Fruit fly (Drosophila melanogaster): Measurements from ENCODE around the gene sw.
"Not testable (repeated sequence)": the region's sequence is repeated elsewhere in the genome, so short reads cannot be mapped to it uniquely, and the experiment has no call there.

The sw gene

DNA sequence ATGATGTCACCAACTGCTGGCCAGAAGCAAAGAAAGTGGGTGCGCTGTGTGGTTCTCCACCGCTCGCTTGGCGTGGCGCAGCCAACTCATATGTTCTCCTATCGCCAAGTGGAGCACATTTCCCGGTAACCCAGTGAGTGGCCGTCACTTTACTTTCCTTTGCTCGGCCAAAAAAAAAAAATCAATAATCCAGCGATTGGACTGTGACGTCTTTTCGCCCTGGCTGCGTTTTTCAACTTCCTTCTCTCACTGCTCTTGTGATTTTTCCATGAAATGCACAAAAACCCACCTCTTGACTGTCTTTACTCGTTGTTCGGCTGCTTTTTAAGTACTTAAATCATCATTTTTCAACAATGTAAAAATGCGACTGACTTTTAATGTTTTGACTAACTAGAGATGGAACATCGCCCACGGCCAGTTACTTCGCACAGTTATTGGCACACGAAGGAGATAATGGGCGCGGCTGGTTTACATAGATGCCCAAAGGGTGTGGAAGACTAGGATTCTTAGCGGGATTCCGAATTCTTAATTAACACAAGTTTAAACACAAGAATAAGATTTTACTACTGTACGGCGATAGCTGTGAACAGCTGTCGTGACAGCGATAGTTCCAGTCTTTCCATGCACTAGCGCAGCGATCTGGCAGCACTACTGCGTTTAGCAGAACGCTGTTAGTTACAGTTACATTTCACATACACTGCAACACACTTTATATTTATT is at the start of gene sw:
TSS of gene sw (minus strand) at position 589 of the 720 bp plus-strand sequence.
- TF ChIP-seq Clk (GFP tag; optimal IDR thresholded peaks at IDR 0.05) (no peak), pad (GFP tag; optimal IDR thresholded peaks at IDR 0.05) (peak; percentile 33), CG11617 (GFP tag; optimal IDR thresholded peaks at IDR 0.05) (peak; percentile 54), toe (GFP tag; optimal IDR thresholded peaks at IDR 0.05) (peak; percentile 53), kay (GFP tag; ENCODE audit: borderline replicate concordance) (no peak), ovo (GFP tag; optimal IDR thresholded peaks at IDR 0.05) (peak; percentile 52), CG1620 (GFP tag; optimal IDR thresholded peaks at IDR 0.05) (peak; percentile 54), Mnt (GFP tag; optimal IDR thresholded peaks at IDR 0.05) (no peak), cnc (optimal IDR thresholded peaks at IDR 0.05) (no peak), cic (GFP tag; optimal IDR thresholded peaks at IDR 0.05) (no peak), bab1 (GFP tag; optimal IDR thresholded peaks at IDR 0.05) (peak; percentile 69), CG14711 (tag; optimal IDR thresholded peaks at IDR 0.05) (peak; percentile 13), CG7101 (tag; optimal IDR thresholded peaks at IDR 0.05) (peak; percentile 57), CG12768 (GFP tag; optimal IDR thresholded peaks at IDR 0.05) (peak; percentile 18), CG33017 (tag; optimal IDR thresholded peaks at IDR 0.05) (no peak), CG5204 (GFP tag; optimal IDR thresholded peaks at IDR 0.05) (peak; percentile 63), Crg-1 (GFP tag; optimal IDR thresholded peaks at IDR 0.05) (no peak), tj (GFP tag; optimal IDR thresholded peaks at IDR 0.05) (no peak), CG7045 (GFP tag; optimal IDR thresholded peaks at IDR 0.05) (peak; percentile 17), Hr96 (GFP tag; optimal IDR thresholded peaks at IDR 0.05) (peak; percentile 71)

DNA sequence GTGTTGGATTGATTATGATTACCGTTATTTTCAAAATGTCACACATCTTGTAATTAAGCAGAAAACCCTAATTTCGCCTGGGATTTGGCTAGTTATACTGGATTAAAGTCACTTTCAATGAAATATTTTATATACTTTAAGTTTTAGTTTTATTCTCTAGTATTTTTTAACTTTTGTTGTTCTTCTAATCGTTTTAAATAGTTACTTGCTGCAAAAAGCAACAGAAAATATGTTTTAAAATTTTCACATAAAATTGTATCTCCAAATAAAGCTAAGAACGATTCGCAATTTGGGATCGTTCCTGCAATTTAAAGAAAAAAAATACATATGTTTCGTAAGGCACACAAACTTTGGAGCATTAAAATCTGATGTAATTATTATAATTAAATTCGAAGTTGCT is 33.5 kb upstream of the sw start, which contains the start of gene Inx6:
TSS of gene Inx6 (minus strand) at position 101 of the 400 bp plus-strand sequence.
- TF ChIP-seq CG11617 (GFP tag; optimal IDR thresholded peaks at IDR 0.05) (no peak), pad (GFP tag; optimal IDR thresholded peaks at IDR 0.05) (no peak), CG7045 (GFP tag; optimal IDR thresholded peaks at IDR 0.05) (no peak), bab1 (GFP tag; optimal IDR thresholded peaks at IDR 0.05) (no peak), CG12768 (GFP tag; optimal IDR thresholded peaks at IDR 0.05) (no peak)

DNA sequence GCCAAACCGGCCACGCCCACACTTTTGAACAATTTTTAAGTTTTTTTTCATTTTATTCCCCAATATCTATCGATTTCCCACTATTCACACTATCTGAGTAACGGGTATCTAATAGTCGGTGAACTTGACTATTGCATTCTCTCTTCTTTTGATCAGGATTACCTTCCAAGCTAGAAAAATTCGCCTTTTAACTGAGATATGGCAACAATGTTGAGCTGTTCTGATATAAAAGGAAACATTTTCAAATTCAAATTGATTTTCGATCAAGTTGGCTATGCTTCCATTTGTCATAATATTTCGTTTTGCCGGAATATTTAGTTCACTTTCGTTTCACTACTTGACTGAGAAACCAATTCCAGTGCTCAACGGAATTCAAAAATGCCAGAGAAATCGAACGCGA is 22.8 kb upstream of the sw start, which contains the start of gene CG42577:
TSS of gene CG42577 (plus strand) at position 301 of the 400 bp plus-strand sequence.
- TF ChIP-seq CG33017 (tag; optimal IDR thresholded peaks at IDR 0.05); CG7101 (tag; optimal IDR thresholded peaks at IDR 0.05); ovo (GFP tag; optimal IDR thresholded peaks at IDR 0.05): not testable (repeated sequence)

dm6 chrX:20256849-20257590 is 20.8 kb upstream of the sw start, which contains the start of gene CG17065:
TSS of gene CG17065 (minus strand) at chrX:20257199.
- TF ChIP-seq ovo (GFP tag; optimal IDR thresholded peaks at IDR 0.05) (peak; percentile 0), CG7045 (GFP tag; optimal IDR thresholded peaks at IDR 0.05) (no peak), cic (GFP tag; optimal IDR thresholded peaks at IDR 0.05) (no peak), bab1 (GFP tag; optimal IDR thresholded peaks at IDR 0.05) (peak; percentile 26), Crg-1 (GFP tag; optimal IDR thresholded peaks at IDR 0.05) (no peak), Mnt (GFP tag; optimal IDR thresholded peaks at IDR 0.05) (no peak), pad (GFP tag; optimal IDR thresholded peaks at IDR 0.05) (no peak), cnc (optimal IDR thresholded peaks at IDR 0.05) (no peak), kay (GFP tag; ENCODE audit: borderline replicate concordance) (no peak), toe (GFP tag; optimal IDR thresholded peaks at IDR 0.05) (no peak), CG5204 (GFP tag; optimal IDR thresholded peaks at IDR 0.05) (peak; percentile 44), Clk (GFP tag; optimal IDR thresholded peaks at IDR 0.05) (no peak), CG12768 (GFP tag; optimal IDR thresholded peaks at IDR 0.05) (no peak), CG33017 (tag; optimal IDR thresholded peaks at IDR 0.05) (no peak), CG1620 (GFP tag; optimal IDR thresholded peaks at IDR 0.05) (no peak), CG7101 (tag; optimal IDR thresholded peaks at IDR 0.05) (peak; percentile 18), tj (GFP tag; optimal IDR thresholded peaks at IDR 0.05) (no peak), Hr96 (GFP tag; optimal IDR thresholded peaks at IDR 0.05) (no peak), CG11617 (GFP tag; optimal IDR thresholded peaks at IDR 0.05) (no peak), CG14711 (tag; optimal IDR thresholded peaks at IDR 0.05) (no peak)

DNA sequence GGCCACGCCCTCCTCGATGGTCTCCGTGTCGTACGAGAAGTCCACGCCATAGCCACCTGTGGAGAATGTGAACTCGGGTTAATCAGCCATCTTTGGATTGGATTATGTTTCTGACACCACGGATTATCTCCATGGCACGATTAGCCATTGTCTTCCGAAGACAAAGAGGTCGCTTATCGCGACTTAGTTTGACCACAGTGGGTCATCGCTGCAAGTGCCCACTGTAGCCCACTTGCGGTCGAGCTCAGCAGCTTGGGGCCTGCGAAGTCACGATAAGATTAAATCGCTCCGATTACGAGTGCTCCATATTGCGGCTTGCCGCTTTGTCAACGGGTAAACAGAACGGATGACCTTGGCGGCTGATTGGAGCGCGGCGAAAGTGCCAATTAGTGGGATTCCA is 19.8 kb upstream of the sw start:
- TF ChIP-seq CG7101 (tag; optimal IDR thresholded peaks at IDR 0.05) (no peak), CG12768 (GFP tag; optimal IDR thresholded peaks at IDR 0.05) (no peak), Hr96 (GFP tag; optimal IDR thresholded peaks at IDR 0.05) (no peak), pad (GFP tag; optimal IDR thresholded peaks at IDR 0.05) (no peak), ovo (GFP tag; optimal IDR thresholded peaks at IDR 0.05) (no peak), cic (GFP tag; optimal IDR thresholded peaks at IDR 0.05) (no peak), bab1 (GFP tag; optimal IDR thresholded peaks at IDR 0.05) (no peak), Mnt (GFP tag; optimal IDR thresholded peaks at IDR 0.05) (no peak), CG1620 (GFP tag; optimal IDR thresholded peaks at IDR 0.05) (no peak)

- TF ChIP-seq Mnt (GFP tag; optimal IDR thresholded peaks at IDR 0.05), result peak; percentile 41
- TF ChIP-seq CG7045 (GFP tag; optimal IDR thresholded peaks at IDR 0.05), result no peak
- TF ChIP-seq kay (GFP tag; ENCODE audit: borderline replicate concordance), result peak; percentile 4
- peak; percentile 77 for TF ChIP-seq ovo (GFP tag; optimal IDR thresholded peaks at IDR 0.05)
- TF ChIP-seq tj (GFP tag; optimal IDR thresholded peaks at IDR 0.05), result no peak
- no peak for TF ChIP-seq CG12768 (GFP tag; optimal IDR thresholded peaks at IDR 0.05)
- no peak for TF ChIP-seq Crg-1 (GFP tag; optimal IDR thresholded peaks at IDR 0.05)
Measured at dm6 chrX:20251586-20252160, 15.5 kb upstream of the sw start.

Measured in whole organism, adult.